Fruit fly (Drosophila melanogaster): ENCODE results near the gene Smvt.

Gene Smvt

DNA sequence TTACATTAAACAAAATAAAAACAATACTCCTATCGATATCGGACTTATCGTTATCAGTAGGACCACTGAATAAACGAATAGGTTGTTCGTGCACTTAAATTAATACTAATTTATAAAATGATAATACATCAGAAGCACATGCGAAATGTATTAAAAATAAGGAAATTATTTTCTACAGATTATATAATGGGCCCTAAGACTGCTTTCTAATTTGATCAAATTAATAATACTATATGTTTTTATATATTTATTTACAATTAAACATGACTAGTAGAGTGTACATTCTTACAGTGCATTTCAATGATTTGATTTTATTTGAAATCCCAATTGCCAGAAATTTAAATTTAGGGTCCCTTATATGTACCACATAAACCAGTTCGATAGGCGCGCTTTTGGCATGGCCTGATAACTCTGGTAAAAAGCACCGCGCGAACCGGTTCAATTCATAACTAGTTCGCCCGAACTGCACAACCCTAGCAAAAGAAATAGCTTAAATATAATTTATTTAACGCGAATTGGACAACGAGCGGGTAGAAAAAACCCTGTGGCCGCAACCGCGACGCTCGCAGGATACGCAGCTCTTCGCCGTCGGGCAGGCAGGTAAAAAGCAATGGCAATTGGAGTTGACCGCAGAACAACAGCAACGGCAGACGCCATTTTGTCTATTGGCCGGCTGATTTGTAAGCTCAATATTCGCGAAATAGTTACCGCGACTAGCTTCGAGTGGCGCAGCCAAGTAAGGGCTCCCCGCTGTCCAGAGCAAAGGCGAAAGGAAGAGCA lies 15.4 kb upstream of the Smvt start, which contains the start of the genes CG2126 and faf:
Gene CG2126, minus strand, starts transcription at position 70 of the 780 bp plus-strand sequence.
Gene faf, plus strand, starts transcription at position 438 of the 780 bp plus-strand sequence.
- TF ChIP-seq sv (GFP tag; optimal IDR thresholded peaks at IDR 0.05) (peak; percentile 50), usp (GFP tag; optimal IDR thresholded peaks at IDR 0.05) (no peak), rgr (GFP tag; optimal IDR thresholded peaks at IDR 0.05) (peak; percentile 60), HLH106 (tag; optimal IDR thresholded peaks at IDR 0.05) (peak; percentile 83), lola (GFP tag; optimal IDR thresholded peaks at IDR 0.05) (no peak), Sp1 (GFP tag; optimal IDR thresholded peaks at IDR 0.05) (peak; percentile 78), Hr78 (GFP tag; optimal IDR thresholded peaks at IDR 0.05) (no peak), CrebA (GFP tag; optimal IDR thresholded peaks at IDR 0.05; ENCODE audit: borderline replicate concordance) (no peak), foxo (GFP tag; optimal IDR thresholded peaks at IDR 0.05) (peak in 1 of 2 experiments; percentile 81), sage (GFP tag; optimal IDR thresholded peaks at IDR 0.05) (peak; percentile 44), Rel (GFP tag; optimal IDR thresholded peaks at IDR 0.05) (no peak), Rel (tag; optimal IDR thresholded peaks at IDR 0.05) (peak; percentile 33), OdsH (GFP tag; optimal IDR thresholded peaks at IDR 0.05) (peak; percentile 58), Hr83 (GFP tag; optimal IDR thresholded peaks at IDR 0.05; ENCODE audit: poor library complexity, severe bottlenecking) (peak; percentile 73), GATAd (GFP tag; optimal IDR thresholded peaks at IDR 0.05) (peak; percentile 34), brk (GFP tag; optimal IDR thresholded peaks at IDR 0.05) (no peak), pan (optimal IDR thresholded peaks at IDR 0.05) (no peak), h (GFP tag; optimal IDR thresholded peaks at IDR 0.05) (peak; percentile 67), fru (GFP tag; optimal IDR thresholded peaks at IDR 0.05) (peak; percentile 66), psq (GFP tag; optimal IDR thresholded peaks at IDR 0.05) (peak; percentile 73), CG9705 (GFP tag; optimal IDR thresholded peaks at IDR 0.05) (peak; percentile 69), ey (GFP tag; optimal IDR thresholded peaks at IDR 0.05) (peak; percentile 57)

DNA sequence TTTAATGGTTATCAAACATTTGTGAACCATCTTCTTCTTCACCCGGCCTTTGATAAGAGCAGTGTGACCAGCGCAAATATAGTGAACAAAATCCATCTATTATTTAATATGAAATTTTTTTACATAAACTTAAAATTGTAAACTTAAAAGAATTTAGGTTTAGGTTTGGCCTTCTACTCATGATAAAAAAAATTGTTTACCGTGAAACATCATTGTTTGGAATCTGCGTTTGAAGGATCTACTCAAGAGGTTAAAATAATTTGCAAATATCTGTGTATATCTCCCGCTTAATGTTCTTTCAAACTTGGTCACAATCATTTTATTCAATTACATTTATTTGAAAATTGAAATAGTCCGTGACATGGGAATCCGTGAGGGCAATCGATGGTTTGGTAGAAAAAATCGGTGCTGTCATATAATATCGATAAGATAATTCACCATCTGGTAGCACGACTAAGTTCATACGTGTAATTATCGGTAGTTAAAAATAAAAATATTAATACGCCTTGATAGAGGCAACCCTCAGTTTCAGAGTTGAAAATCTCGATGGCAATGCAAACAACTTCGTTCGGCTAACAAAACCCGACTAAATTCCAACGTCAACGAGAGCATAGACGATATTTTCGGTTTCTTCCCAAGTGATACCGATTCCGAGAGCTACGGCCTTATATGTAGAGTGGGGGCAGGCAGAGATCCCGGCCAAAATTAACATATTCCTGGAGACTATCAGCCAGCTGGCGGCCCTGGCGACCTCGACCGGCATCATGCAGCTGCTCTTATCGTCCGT lies 10.6 kb upstream of the Smvt start, which contains the start of the genes betaGlu and sip3:
Gene betaGlu, minus strand, starts transcription at position 59 of the 787 bp plus-strand sequence.
Gene sip3, plus strand, starts transcription at position 430 of the 787 bp plus-strand sequence.
- TF ChIP-seq br (GFP tag; optimal IDR thresholded peaks at IDR 0.05) (no peak), Sp1 (GFP tag; optimal IDR thresholded peaks at IDR 0.05) (peak; percentile 26), Dfd (GFP tag; optimal IDR thresholded peaks at IDR 0.05) (no peak), lola (GFP tag; optimal IDR thresholded peaks at IDR 0.05) (no peak), sv (GFP tag; optimal IDR thresholded peaks at IDR 0.05) (peak; percentile 16), Vsx2 (GFP tag; optimal IDR thresholded peaks at IDR 0.05; ENCODE audit: partially characterized antibody) (no peak), foxo (GFP tag; optimal IDR thresholded peaks at IDR 0.05) (peak in 1 of 2 experiments; percentile 5), dmrt93B (GFP tag; optimal IDR thresholded peaks at IDR 0.05) (no peak), brk (GFP tag; optimal IDR thresholded peaks at IDR 0.05) (no peak), h (GFP tag; optimal IDR thresholded peaks at IDR 0.05) (peak; percentile 32), HLH106 (tag; optimal IDR thresholded peaks at IDR 0.05) (peak; percentile 12), usp (GFP tag; optimal IDR thresholded peaks at IDR 0.05) (no peak), OdsH (GFP tag; optimal IDR thresholded peaks at IDR 0.05) (no peak), Myc (optimal IDR thresholded peaks at IDR 0.05) (no peak), Jra (GFP tag; optimal IDR thresholded peaks at IDR 0.05) (no peak), Mio (GFP tag; optimal IDR thresholded peaks at IDR 0.05) (no peak), N (GFP tag; optimal IDR thresholded peaks at IDR 0.05) (no peak), psq (GFP tag; optimal IDR thresholded peaks at IDR 0.05) (no peak), Hr78 (GFP tag; optimal IDR thresholded peaks at IDR 0.05) (no peak), Rel (GFP tag; optimal IDR thresholded peaks at IDR 0.05) (no peak), Rel (tag; optimal IDR thresholded peaks at IDR 0.05) (no peak), CG32264 (GFP tag; optimal IDR thresholded peaks at IDR 0.05) (no peak), sage (GFP tag; optimal IDR thresholded peaks at IDR 0.05) (peak; percentile 59), pan (optimal IDR thresholded peaks at IDR 0.05) (no peak), dl (GFP tag; optimal IDR thresholded peaks at IDR 0.05; ENCODE audit: insufficient read depth in 1 of 2, partially characterized antibody in 2 of 2) (no peak), rgr (GFP tag; optimal IDR thresholded peaks at IDR 0.05) (peak; percentile 19), woc (GFP tag; optimal IDR thresholded peaks at IDR 0.05) (no peak), ey (GFP tag; optimal IDR thresholded peaks at IDR 0.05) (no peak), fru (GFP tag; optimal IDR thresholded peaks at IDR 0.05) (no peak)

Data from whole organism, wandering third instar larva.